Worm (Caenorhabditis elegans): ENCODE measurements around the gene grl-28.
"Not testable (repeated sequence)": the region's sequence is repeated elsewhere in the genome, so short reads cannot be mapped to it uniquely, and the experiment has no call there.

The grl-28 gene

DNA sequence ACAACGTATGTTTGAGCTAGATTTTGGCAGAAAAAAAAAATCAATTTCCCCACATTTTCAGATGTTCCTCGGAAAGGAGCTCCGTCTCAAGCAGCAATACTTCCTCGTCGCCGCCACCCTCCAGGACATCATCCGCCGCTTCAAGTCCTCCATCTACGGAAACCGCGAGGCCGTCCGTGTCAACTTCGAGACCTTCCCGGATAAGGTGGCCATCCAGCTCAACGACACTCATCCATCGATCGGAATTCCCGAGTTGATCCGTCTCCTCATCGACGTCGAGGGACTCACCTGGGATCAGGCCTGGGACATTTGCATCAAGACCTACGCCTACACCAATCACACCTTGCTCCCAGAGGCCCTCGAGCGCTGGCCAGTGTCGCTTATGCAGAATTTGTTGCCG, 31.0 kb upstream of the grl-28 start:
- TF ChIP-seq klf-2 (GFP tag; conservative IDR thresholded peaks at IDR 0.05), result no peak
- TF ChIP-seq flt-1 (GFP tag; IDR thresholded peaks at IDR 0.05), result no peak
- no peak for TF ChIP-seq ztf-29 (GFP tag; IDR thresholded peaks at IDR 0.05)
- no peak for TF ChIP-seq tab-1 (GFP tag; IDR thresholded peaks at IDR 0.05)
- TF ChIP-seq ref-1 (GFP tag; conservative IDR thresholded peaks at IDR 0.05), result no peak
- TF ChIP-seq med-1 (GFP tag; optimal IDR thresholded peaks at IDR 0.05; ENCODE audit: insufficient read depth), result no peak
- no peak for TF ChIP-seq ztf-23 (GFP tag; IDR thresholded peaks at IDR 0.05)
- no peak for TF ChIP-seq cog-1 (tag; optimal IDR thresholded peaks at IDR 0.05)
- no peak for TF ChIP-seq T22C8.4 (GFP tag; IDR thresholded peaks at IDR 0.05)

DNA sequence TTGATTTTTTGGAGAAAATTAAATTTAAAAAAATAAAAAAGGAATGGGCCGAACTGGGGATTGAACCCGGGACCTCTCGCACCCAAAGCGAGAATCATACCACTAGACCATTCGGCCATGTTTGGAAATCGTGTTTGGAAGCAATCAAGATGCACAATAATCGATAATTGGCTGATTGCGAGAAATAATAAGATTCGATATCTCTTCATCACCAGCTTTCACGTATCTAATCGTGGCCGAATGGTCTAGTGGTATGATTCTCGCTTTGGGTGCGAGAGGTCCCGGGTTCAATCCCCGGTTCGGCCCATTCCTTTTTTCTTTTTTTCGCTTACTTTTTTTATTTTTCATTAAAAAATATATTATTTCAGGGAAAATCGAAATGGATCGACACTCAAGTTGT, 30.4 kb upstream of the grl-28 start:
- TF ChIP-seq ref-1 (GFP tag; conservative IDR thresholded peaks at IDR 0.05) (no peak), flt-1 (GFP tag; IDR thresholded peaks at IDR 0.05) (no peak), T22C8.4 (GFP tag; IDR thresholded peaks at IDR 0.05) (peak; percentile 45), ztf-23 (GFP tag; IDR thresholded peaks at IDR 0.05) (no peak), cog-1 (tag; optimal IDR thresholded peaks at IDR 0.05) (no peak), med-1 (GFP tag; optimal IDR thresholded peaks at IDR 0.05; ENCODE audit: insufficient read depth) (no peak)

DNA sequence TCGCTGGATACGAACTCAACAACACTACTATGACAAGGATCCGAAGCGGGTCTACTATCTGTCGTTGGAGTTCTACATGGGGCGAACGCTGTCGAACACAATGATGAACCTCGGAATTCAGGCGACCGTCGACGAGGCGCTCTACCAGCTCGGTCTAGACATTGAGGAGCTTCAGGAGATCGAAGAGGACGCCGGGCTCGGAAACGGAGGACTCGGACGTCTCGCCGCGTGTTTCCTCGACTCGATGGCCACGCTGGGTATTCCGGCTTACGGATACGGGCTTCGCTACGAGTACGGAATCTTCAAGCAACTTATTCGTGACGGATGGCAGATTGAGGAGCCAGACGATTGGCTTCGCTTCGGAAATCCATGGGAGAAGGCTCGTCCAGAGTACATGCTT, 30.0 kb upstream of the grl-28 start:
- TF ChIP-seq med-1 (GFP tag; optimal IDR thresholded peaks at IDR 0.05; ENCODE audit: insufficient read depth), result no peak
- no peak for TF ChIP-seq tab-1 (GFP tag; IDR thresholded peaks at IDR 0.05)

DNA sequence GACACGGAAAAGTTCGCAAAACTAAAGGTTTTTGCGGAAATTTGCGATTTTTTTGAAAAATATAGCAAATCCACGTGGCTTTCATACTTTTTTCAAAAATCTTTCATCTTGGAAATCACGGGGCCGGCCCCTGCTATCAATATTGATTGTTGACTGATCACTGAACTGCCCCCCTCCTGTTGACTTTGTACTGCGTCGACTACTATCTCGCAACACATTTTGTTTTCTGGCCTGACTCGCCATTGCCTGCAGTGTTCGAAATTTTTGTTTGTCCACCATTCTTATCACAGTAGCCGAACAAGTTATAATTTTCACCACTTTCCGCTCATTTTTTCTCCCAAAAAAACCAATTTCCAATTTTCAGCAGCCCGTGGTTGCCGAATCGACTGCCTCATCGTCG, 29.4 kb upstream of the grl-28 start:
- no peak for TF ChIP-seq ztf-29 (GFP tag; IDR thresholded peaks at IDR 0.05)
- no peak for TF ChIP-seq klf-2 (GFP tag; conservative IDR thresholded peaks at IDR 0.05)
- TF ChIP-seq T22C8.4 (GFP tag; IDR thresholded peaks at IDR 0.05), result no peak
- no peak for TF ChIP-seq med-1 (GFP tag; optimal IDR thresholded peaks at IDR 0.05; ENCODE audit: insufficient read depth)
- TF ChIP-seq cog-1 (tag; optimal IDR thresholded peaks at IDR 0.05), result no peak
- no peak for TF ChIP-seq ref-1 (GFP tag; conservative IDR thresholded peaks at IDR 0.05)
- TF ChIP-seq ztf-23 (GFP tag; IDR thresholded peaks at IDR 0.05), result no peak
- no peak for TF ChIP-seq tab-1 (GFP tag; IDR thresholded peaks at IDR 0.05)
- TF ChIP-seq flt-1 (GFP tag; IDR thresholded peaks at IDR 0.05), result no peak

DNA sequence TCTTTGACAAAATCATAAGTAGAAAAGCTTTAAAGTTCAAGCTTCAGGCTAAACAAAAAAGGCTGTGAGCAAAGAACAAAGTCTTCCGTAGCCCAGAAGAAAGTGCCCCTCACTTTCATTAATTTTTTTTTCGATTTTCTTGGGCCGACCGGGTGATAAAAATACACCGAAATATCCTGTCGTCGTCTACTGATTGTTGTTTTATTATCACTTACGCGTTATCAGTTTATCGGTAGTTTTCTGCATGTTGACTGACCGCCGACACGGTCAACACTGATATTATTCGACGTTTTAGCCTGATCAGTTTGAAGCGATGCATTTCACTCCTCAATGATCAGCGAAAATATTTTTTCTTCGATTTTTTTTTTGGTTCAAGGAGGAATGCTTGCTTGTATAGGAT, 28.7 kb upstream of the grl-28 start:
- TF ChIP-seq klf-2 (GFP tag; conservative IDR thresholded peaks at IDR 0.05) (no peak), ref-1 (GFP tag; conservative IDR thresholded peaks at IDR 0.05) (no peak), cog-1 (tag; optimal IDR thresholded peaks at IDR 0.05) (no peak), ztf-23 (GFP tag; IDR thresholded peaks at IDR 0.05) (no peak), med-1 (GFP tag; optimal IDR thresholded peaks at IDR 0.05; ENCODE audit: insufficient read depth) (no peak), ztf-29 (GFP tag; IDR thresholded peaks at IDR 0.05) (no peak), tab-1 (GFP tag; IDR thresholded peaks at IDR 0.05) (no peak), T22C8.4 (GFP tag; IDR thresholded peaks at IDR 0.05) (no peak), flt-1 (GFP tag; IDR thresholded peaks at IDR 0.05) (no peak)

DNA sequence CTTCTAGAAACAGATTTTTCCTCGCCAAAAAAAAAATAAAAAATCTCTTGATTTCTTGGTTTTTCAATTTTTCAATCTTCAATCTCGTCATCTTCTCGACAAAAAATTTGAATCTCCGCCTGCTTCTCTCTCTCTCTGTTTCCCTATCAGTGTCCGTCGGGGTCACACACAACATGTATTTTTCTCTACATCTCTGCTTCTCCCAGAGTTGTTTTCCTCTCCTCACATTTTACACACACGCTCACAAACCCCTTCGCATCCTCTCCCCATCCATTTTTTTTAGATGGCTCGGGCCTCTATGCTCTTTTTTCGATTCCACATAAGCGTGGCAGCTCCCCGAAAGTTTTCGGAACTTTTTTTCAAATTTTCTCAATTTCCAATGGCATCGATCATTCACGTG, 28.1 kb upstream of the grl-28 start:
- TF ChIP-seq ztf-23 (GFP tag; IDR thresholded peaks at IDR 0.05) (no peak), ztf-29 (GFP tag; IDR thresholded peaks at IDR 0.05) (no peak), cog-1 (tag; optimal IDR thresholded peaks at IDR 0.05) (no peak), tab-1 (GFP tag; IDR thresholded peaks at IDR 0.05) (no peak), ref-1 (GFP tag; conservative IDR thresholded peaks at IDR 0.05) (no peak), flt-1 (GFP tag; IDR thresholded peaks at IDR 0.05) (no peak), klf-2 (GFP tag; conservative IDR thresholded peaks at IDR 0.05) (no peak), med-1 (GFP tag; optimal IDR thresholded peaks at IDR 0.05; ENCODE audit: insufficient read depth) (no peak), T22C8.4 (GFP tag; IDR thresholded peaks at IDR 0.05) (no peak)

DNA sequence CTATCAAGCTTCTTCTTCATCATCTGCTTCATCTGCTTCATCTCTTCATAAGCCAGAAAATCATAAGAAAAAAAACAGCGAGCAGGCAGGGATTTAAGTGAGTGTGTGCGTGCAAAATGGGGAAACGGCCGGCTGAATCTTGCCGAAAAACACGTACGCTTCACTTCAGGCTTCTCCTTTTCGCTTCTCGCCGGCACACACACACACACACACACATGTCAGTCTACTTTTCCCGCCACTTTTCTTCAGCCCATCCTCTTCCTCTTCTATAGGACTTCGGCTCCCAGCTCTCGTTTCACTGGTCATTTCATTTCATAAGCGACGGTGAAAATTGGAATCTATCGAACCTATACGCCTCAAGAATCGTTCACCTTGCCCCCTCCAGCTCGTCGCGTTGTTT, 27.6 kb upstream of the grl-28 start:
- TF ChIP-seq ztf-29 (GFP tag; IDR thresholded peaks at IDR 0.05) (no peak), ztf-23 (GFP tag; IDR thresholded peaks at IDR 0.05) (no peak), klf-2 (GFP tag; conservative IDR thresholded peaks at IDR 0.05) (no peak), med-1 (GFP tag; optimal IDR thresholded peaks at IDR 0.05; ENCODE audit: insufficient read depth) (no peak), flt-1 (GFP tag; IDR thresholded peaks at IDR 0.05) (no peak), T22C8.4 (GFP tag; IDR thresholded peaks at IDR 0.05) (no peak), cog-1 (tag; optimal IDR thresholded peaks at IDR 0.05) (no peak), tab-1 (GFP tag; IDR thresholded peaks at IDR 0.05) (no peak), ref-1 (GFP tag; conservative IDR thresholded peaks at IDR 0.05) (no peak)

DNA sequence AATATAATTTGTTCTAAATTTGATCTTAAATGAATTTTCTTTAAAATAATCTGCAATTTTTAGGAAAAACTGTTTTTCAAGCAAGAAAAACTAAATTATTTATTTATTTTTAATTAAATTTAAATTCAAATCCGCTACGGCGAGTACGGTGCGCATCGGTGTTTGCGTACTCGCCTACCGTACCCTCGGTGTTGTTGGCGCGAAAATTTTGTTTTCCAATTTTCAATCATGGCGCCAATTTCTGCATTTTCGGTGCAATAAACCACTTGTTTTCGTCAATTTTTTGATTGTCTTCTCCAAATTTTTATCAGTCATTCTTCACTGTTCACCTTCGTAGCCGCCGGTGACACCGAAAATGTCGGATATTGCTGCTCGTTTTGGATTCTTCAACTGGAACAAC, 27.1 kb upstream of the grl-28 start, which contains the start of gene pygl-1:
Gene pygl-1 (plus strand): TSS at position 211 of the 400 bp plus-strand sequence.
- TF ChIP-seq ztf-29 (GFP tag; IDR thresholded peaks at IDR 0.05) (no peak), ztf-23 (GFP tag; IDR thresholded peaks at IDR 0.05) (no peak), tab-1 (GFP tag; IDR thresholded peaks at IDR 0.05) (no peak), flt-1 (GFP tag; IDR thresholded peaks at IDR 0.05) (no peak), ref-1 (GFP tag; conservative IDR thresholded peaks at IDR 0.05) (no peak), med-1 (GFP tag; optimal IDR thresholded peaks at IDR 0.05; ENCODE audit: insufficient read depth) (no peak), cog-1 (tag; optimal IDR thresholded peaks at IDR 0.05) (no peak), T22C8.4 (GFP tag; IDR thresholded peaks at IDR 0.05) (no peak), klf-2 (GFP tag; conservative IDR thresholded peaks at IDR 0.05) (no peak)

DNA sequence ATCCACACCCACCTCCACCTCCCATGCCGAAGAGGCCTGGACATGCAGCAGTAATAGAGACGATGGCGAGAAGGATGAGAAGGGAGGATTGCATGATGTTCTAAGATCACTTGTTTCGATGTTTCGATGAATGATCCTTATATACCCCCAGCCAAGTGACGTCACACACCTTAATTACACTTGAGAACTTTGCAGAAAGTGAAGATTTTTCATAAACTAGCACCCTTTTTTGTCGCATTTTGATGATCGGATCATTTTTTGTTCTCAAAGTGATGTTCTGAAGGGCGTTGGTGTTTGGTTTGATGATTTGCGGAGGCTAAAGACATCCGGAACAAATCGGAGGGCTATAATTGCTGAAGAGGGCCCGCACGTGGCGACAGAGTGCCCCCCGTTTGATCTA, 24.1 kb upstream of the grl-28 start, which contains the start of gene grl-27:
Gene grl-27 (minus strand): TSS at position 101 of the 400 bp plus-strand sequence.
- TF ChIP-seq flt-1 (GFP tag; IDR thresholded peaks at IDR 0.05) (no peak), klf-2 (GFP tag; conservative IDR thresholded peaks at IDR 0.05) (no peak), cog-1 (tag; optimal IDR thresholded peaks at IDR 0.05) (no peak), T22C8.4 (GFP tag; IDR thresholded peaks at IDR 0.05) (no peak), ztf-29 (GFP tag; IDR thresholded peaks at IDR 0.05) (no peak), ztf-23 (GFP tag; IDR thresholded peaks at IDR 0.05) (no peak), ref-1 (GFP tag; conservative IDR thresholded peaks at IDR 0.05) (no peak), med-1 (GFP tag; optimal IDR thresholded peaks at IDR 0.05; ENCODE audit: insufficient read depth) (no peak), tab-1 (GFP tag; IDR thresholded peaks at IDR 0.05) (no peak)

DNA sequence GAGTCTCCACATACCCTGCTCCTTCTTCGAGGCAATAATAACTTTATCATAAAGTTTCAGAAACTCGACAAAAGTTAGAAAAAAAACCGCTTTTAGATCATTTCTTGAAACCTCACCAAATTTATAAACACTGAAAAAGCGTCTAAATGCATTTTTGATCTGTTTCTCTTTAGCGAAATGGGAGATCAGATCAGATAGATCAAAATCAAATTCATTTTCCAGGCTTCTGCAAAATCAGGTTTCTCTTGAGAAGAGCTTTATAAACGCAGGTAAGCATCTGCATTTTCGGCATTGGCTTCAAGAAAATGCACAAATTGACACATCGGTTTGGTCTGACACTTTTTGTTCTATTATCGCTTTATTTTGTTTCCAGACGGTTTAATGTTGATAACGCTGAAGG, 20.7 kb upstream of the grl-28 start, which contains the start of gene F40C5.1:
Gene F40C5.1 (plus strand): TSS at position 301 of the 400 bp plus-strand sequence.
- TF ChIP-seq tab-1 (GFP tag; IDR thresholded peaks at IDR 0.05); klf-2 (GFP tag; conservative IDR thresholded peaks at IDR 0.05); cog-1 (tag; optimal IDR thresholded peaks at IDR 0.05): not testable (repeated sequence)

All from whole organism, midembryonic.